Fruit fly (Drosophila melanogaster) whole organism, embryonic: ENCODE results near the gene Pka-C1.

ENCODE experiments used
- Aef1 ChIP-seq: fragments of 200-800 bp; sonication (Bioruptor generic); IDR thresholded peaks from 3 replicates; pipeline ENCODE4 v1.3.6; 2022; ENCODE audit warnings: missing biosample characterization, missing genetic modification characterization
- Awh ChIP-seq: fragments of 200-800 bp; sonication (Bioruptor generic); IDR thresholded peaks from 2 replicates; pipeline ENCODE4, ENCODE4 v1.3.6; 2022; ENCODE audit warnings: missing biosample characterization, missing genetic modification characterization
- CG10147 ChIP-seq: fragments of 200-800 bp; sonication (Bioruptor generic); optimal IDR thresholded peaks from 2 replicates; lab custom pipeline; 2019; ENCODE audit warnings: missing biosample characterization, mild to moderate bottlenecking, missing genetic modification characterization, moderate library complexity
- CG10366 ChIP-seq: fragments of 200-800 bp; sonication (Bioruptor generic); IDR thresholded peaks from 2 replicates; pipeline ENCODE4 v1.3.6; 2022; ENCODE audit warnings: missing biosample characterization, missing genetic modification characterization
- CG13894 ChIP-seq: fragments of 200-800 bp; sonication (Bioruptor generic); optimal IDR thresholded peaks from 3 replicates; lab custom pipeline; 2018; ENCODE audit warnings: missing biosample characterization, mild to moderate bottlenecking, missing genetic modification characterization, moderate library complexity
- CG14710 ChIP-seq: fragments of 200-800 bp; sonication (Bioruptor generic); optimal IDR thresholded peaks from 3 replicates; lab custom pipeline; 2019; ENCODE audit warnings: missing biosample characterization, mild to moderate bottlenecking, missing genetic modification characterization, moderate library complexity
- CG15479 ChIP-seq: fragments of 200-800 bp; sonication (Bioruptor generic); optimal IDR thresholded peaks from 3 replicates; lab custom pipeline; 2019; ENCODE audit warnings: missing biosample characterization, mild to moderate bottlenecking, missing genetic modification characterization, moderate library complexity
- CG15696 ChIP-seq: fragments of 200-800 bp; sonication (Bioruptor generic); optimal IDR thresholded peaks from 2 replicates; lab custom pipeline; 2019; ENCODE audit warnings: missing biosample characterization, mild to moderate bottlenecking, missing genetic modification characterization, moderate library complexity
- CG2889 ChIP-seq: fragments of 200-800 bp; sonication (Bioruptor generic); IDR thresholded peaks from 3 replicates; pipeline ENCODE4 v1.3.6; 2022; ENCODE audit warnings: missing biosample characterization, missing genetic modification characterization
- CG3065 ChIP-seq: fragments of 200-800 bp; sonication (Bioruptor generic); optimal IDR thresholded peaks from 2 replicates; lab custom pipeline; 2016; ENCODE audit warnings: missing biosample characterization, missing genetic modification characterization
- CG32532 ChIP-seq: fragments of 200-800 bp; sonication (Bioruptor generic); IDR thresholded peaks from 2 replicates; pipeline ENCODE4 v1.3.6; 2022; ENCODE audit warnings: missing biosample characterization, missing genetic modification characterization
- CG33213 ChIP-seq: fragments of 200-800 bp; sonication (Bioruptor generic); optimal IDR thresholded peaks from 3 replicates; lab custom pipeline; 2016; ENCODE audit warnings: missing biosample characterization, missing genetic modification characterization
- CG34422 ChIP-seq: fragments of 200-800 bp; sonication (Bioruptor generic); IDR thresholded peaks from 3 replicates; pipeline ENCODE4 v1.3.6; 2022; ENCODE audit warnings: missing biosample characterization, missing genetic modification characterization
- CG42726 ChIP-seq: fragments of 200-800 bp; sonication (Bioruptor generic); IDR thresholded peaks from 2 replicates; pipeline ENCODE4 v1.3.6; 2022; ENCODE audit warnings: missing biosample characterization, missing genetic modification characterization; ENCODE audit not compliant: partially characterized antibody
- CG4360 ChIP-seq: fragments of 200-800 bp; sonication (Bioruptor generic); IDR thresholded peaks from 2 replicates; pipeline ENCODE4 v1.3.6; 2022; ENCODE audit warnings: missing biosample characterization, missing genetic modification characterization
- CG5953 ChIP-seq: fragments of 200-800 bp; sonication (Bioruptor generic); IDR thresholded peaks from 2 replicates; pipeline ENCODE4 v1.3.6; 2022; ENCODE audit warnings: missing biosample characterization, missing genetic modification characterization
- CG6854 ChIP-seq: fragments of 200-800 bp; sonication (Bioruptor generic); optimal IDR thresholded peaks from 3 replicates; lab custom pipeline; 2017; ENCODE audit warnings: missing biosample characterization, mild to moderate bottlenecking, missing genetic modification characterization
- CG7928 ChIP-seq: fragments of 200-800 bp; sonication (Bioruptor generic); optimal IDR thresholded peaks from 2 replicates; lab custom pipeline; 2017; ENCODE audit warnings: missing biosample characterization, mild to moderate bottlenecking, missing genetic modification characterization
- CG9727 ChIP-seq: fragments of 200-800 bp; sonication (Bioruptor generic); optimal IDR thresholded peaks from 3 replicates; lab custom pipeline; 2017; ENCODE audit warnings: missing biosample characterization, mild to moderate bottlenecking, missing genetic modification characterization
- CoRest ChIP-seq: fragments of 200-800 bp; sonication (Bioruptor generic); optimal IDR thresholded peaks from 3 replicates; lab custom pipeline; 2018; ENCODE audit warnings: missing biosample characterization, mild to moderate bottlenecking, missing genetic modification characterization, moderate library complexity
- Deaf1 ChIP-seq: fragments of 200-800 bp; optimal IDR thresholded peaks from 3 replicates; lab custom pipeline; 2019; ENCODE audit warnings: missing biosample characterization, mild to moderate bottlenecking, missing genetic modification characterization, moderate library complexity
- Dip2 ChIP-seq: fragments of 200-800 bp; sonication (Bioruptor generic); IDR thresholded peaks from 2 replicates; pipeline ENCODE4 v1.3.6; 2022; ENCODE audit warnings: missing biosample characterization, missing genetic modification characterization
- Dp ChIP-seq: fragments of 200-800 bp; sonication (Bioruptor generic); optimal IDR thresholded peaks from 2 replicates; lab custom pipeline; 2018; ENCODE audit warnings: missing biosample characterization, mild to moderate bottlenecking, missing genetic modification characterization, moderate library complexity
- E2f1 ChIP-seq: fragments of 200-800 bp; sonication (Bioruptor generic); IDR thresholded peaks from 2 replicates; pipeline ENCODE4 v1.3.6; 2022; ENCODE audit warnings: missing biosample characterization, missing genetic modification characterization
- E2f2 ChIP-seq: fragments of 200-800 bp; sonication (Bioruptor generic); IDR thresholded peaks from 2 replicates; pipeline ENCODE4 v1.3.6; 2022; ENCODE audit warnings: missing biosample characterization, missing genetic modification characterization
- Ets65A ChIP-seq: fragments of 200-800 bp; sonication (Bioruptor generic); peaks from one replicate; lab custom pipeline; 2016; ENCODE audit warnings: missing biosample characterization, missing genetic modification characterization
- HmgZ ChIP-seq: fragments of 200-800 bp; sonication (Bioruptor generic); optimal IDR thresholded peaks from 2 replicates; lab custom pipeline; 2018; ENCODE audit warnings: missing biosample characterization, mild to moderate bottlenecking, missing genetic modification characterization
- Hmx ChIP-seq: fragments of 200-800 bp; sonication (Bioruptor generic); optimal IDR thresholded peaks from 2 replicates; lab custom pipeline; 2016; ENCODE audit warnings: missing biosample characterization, missing genetic modification characterization
- Kr ChIP-seq: fragments of 200-800 bp; sonication (Bioruptor generic); optimal IDR thresholded peaks from 2 replicates; lab custom pipeline; 2017; ENCODE audit warnings: missing biosample characterization, mild to moderate bottlenecking, missing genetic modification characterization
- Lhr ChIP-seq: fragments of 200-800 bp; sonication (Bioruptor generic); optimal IDR thresholded peaks from 3 replicates; lab custom pipeline; 2017; ENCODE audit warnings: mild to moderate bottlenecking, missing biosample characterization, missing genetic modification reagents, missing genetic modification characterization
- NC2β ChIP-seq: fragments of 200-800 bp; sonication (Bioruptor generic); optimal IDR thresholded peaks from 2 replicates; lab custom pipeline; 2016; ENCODE audit warnings: missing biosample characterization, missing genetic modification characterization
- Stat92E ChIP-seq, 3 experiments: fragments of >200 bp in 2 of 3; fragments of 200-800 bp in 1 of 3; sonication (Bioruptor generic) in 1 of 3; optimal IDR thresholded peaks; 2 replicates each; lab custom pipeline; 2017 to 2019; ENCODE audit warnings: missing biosample characterization in 3 of 3, missing genetic modification characterization in 3 of 3, mild to moderate bottlenecking in 1 of 3, moderate library complexity in 1 of 3
- ara ChIP-seq: fragments of 200-800 bp; sonication (Bioruptor generic); IDR thresholded peaks from 2 replicates; pipeline ENCODE4 v1.3.6; 2022; ENCODE audit warnings: missing biosample characterization, missing genetic modification characterization
- bowl ChIP-seq: fragments of 200-800 bp; sonication (Bioruptor generic); IDR thresholded peaks from 2 replicates; pipeline ENCODE4 v1.3.6; 2022; ENCODE audit warnings: missing biosample characterization, missing genetic modification characterization
- dm ChIP-seq: fragments of 200-800 bp; sonication (Bioruptor generic); optimal IDR thresholded peaks from 3 replicates; lab custom pipeline; 2016; ENCODE audit warnings: missing biosample characterization, missing genetic modification characterization
- dmrt11E ChIP-seq: fragments of 200-800 bp; sonication (Bioruptor generic); optimal IDR thresholded peaks from 3 replicates; lab custom pipeline; 2018; ENCODE audit warnings: missing biosample characterization, mild to moderate bottlenecking, missing genetic modification characterization, moderate library complexity
- gro ChIP-seq: fragments of 200-800 bp; sonication (Bioruptor generic); optimal IDR thresholded peaks from 2 replicates; lab custom pipeline; 2016; ENCODE audit warnings: missing biosample characterization, missing genetic modification characterization
- maf-S ChIP-seq: fragments of 200-800 bp; sonication (Bioruptor generic); optimal IDR thresholded peaks from 2 replicates; lab custom pipeline; 2016; ENCODE audit warnings: missing biosample characterization, missing genetic modification characterization
- mld ChIP-seq: fragments of 200-800 bp; sonication (Bioruptor generic); IDR thresholded peaks from 3 replicates; pipeline ENCODE4 v1.3.6; 2022; ENCODE audit warnings: missing biosample characterization, missing genetic modification characterization; ENCODE audit not compliant: partially characterized antibody
- nom ChIP-seq: fragments of 200-800 bp; sonication (Bioruptor generic); optimal IDR thresholded peaks from 2 replicates; lab custom pipeline; 2017; ENCODE audit warnings: missing biosample characterization, missing genetic modification characterization, mild to moderate bottlenecking, moderate library complexity, missing genetic modification reagents
- p53 ChIP-seq: fragments of 200-800 bp; sonication (Bioruptor generic); optimal IDR thresholded peaks from 2 replicates; lab custom pipeline; 2016; ENCODE audit warnings: missing biosample characterization, missing genetic modification characterization
- pita ChIP-seq: fragments of 200-800 bp; sonication (Bioruptor generic); optimal IDR thresholded peaks from 2 replicates; lab custom pipeline; 2017; ENCODE audit warnings: missing biosample characterization, mild to moderate bottlenecking, missing genetic modification characterization
- salm ChIP-seq: fragments of 200-800 bp; sonication (Bioruptor generic); optimal IDR thresholded peaks from 2 replicates; lab custom pipeline; 2018; ENCODE audit warnings: missing biosample characterization, mild to moderate bottlenecking, missing genetic modification characterization
- scrt ChIP-seq: fragments of 200-800 bp; sonication (Bioruptor generic); optimal IDR thresholded peaks from 2 replicates; lab custom pipeline; 2018; ENCODE audit warnings: missing biosample characterization, mild to moderate bottlenecking, missing genetic modification characterization, moderate library complexity
- twi ChIP-seq: fragments of 200-800 bp; optimal IDR thresholded peaks from 2 replicates; lab custom pipeline; 2019; ENCODE audit warnings: missing biosample characterization, mild to moderate bottlenecking, missing genetic modification characterization, moderate library complexity
- vfl ChIP-seq: fragments of 200-800 bp; sonication (Bioruptor generic); optimal IDR thresholded peaks from 2 replicates; lab custom pipeline; 2016; ENCODE audit warnings: missing biosample characterization, missing genetic modification characterization

Pka-C1 gene

dm6 chr2L:9657269-9658191 is 41.6 kb downstream of the Pka-C1 start (continued):
- no peak for TF ChIP-seq salm (tag; lab: Kevin White, UChicago)
- no peak for TF ChIP-seq CG7928
- TF ChIP-seq Kr, result no peak
- TF ChIP-seq p53 (GFP tag; lab: Kevin White, UChicago), result no peak
- TF ChIP-seq Stat92E (GFP tag; optimal IDR thresholded peaks at IDR 0.05; lab: Kevin White, UChicago), result no peak
- TF ChIP-seq maf-S (GFP tag; lab: Kevin White, UChicago), result no peak
- no peak for TF ChIP-seq Ets65A (GFP tag; lab: Kevin White, UChicago)
- TF ChIP-seq CG6854 (GFP tag; lab: Kevin White, UChicago), result no peak
- no peak for TF ChIP-seq CG15479 (GFP tag; lab: Kevin White, UChicago)
- TF ChIP-seq Hmx, result no peak
- TF ChIP-seq E2f2 (GFP tag; lab: Robert Waterston, UW), result 0 out of 2 replicates have a peak, but pooled peaks have one; percentile 16
- TF ChIP-seq Deaf1, result no peak
- no peak for TF ChIP-seq CoRest (tag; lab: Kevin White, UChicago)
- TF ChIP-seq Lhr (GFP tag; lab: Kevin White, UChicago), result no peak
- TF ChIP-seq nom (GFP tag; lab: Kevin White, UChicago), result no peak
- peak; percentile 88 for TF ChIP-seq scrt (GFP tag; lab: Kevin White, UChicago)
- peak; percentile 14 for TF ChIP-seq CG13894 (tag; lab: Kevin White, UChicago)
- TF ChIP-seq CG10366, result no peak
- TF ChIP-seq Awh (GFP tag; lab: Robert Waterston, UW), result no peak
- no peak for TF ChIP-seq CG15696 (tag; lab: Kevin White, UChicago)
- TF ChIP-seq mld (GFP tag; lab: Robert Waterston, UW), result no peak
- TF ChIP-seq CG32532 (GFP tag; lab: Robert Waterston, UW), result 0 out of 2 replicates have a peak, but pooled peaks have one; percentile 9
- peak; percentile 18 for TF ChIP-seq pita (GFP tag; lab: Kevin White, UChicago)

DNA sequence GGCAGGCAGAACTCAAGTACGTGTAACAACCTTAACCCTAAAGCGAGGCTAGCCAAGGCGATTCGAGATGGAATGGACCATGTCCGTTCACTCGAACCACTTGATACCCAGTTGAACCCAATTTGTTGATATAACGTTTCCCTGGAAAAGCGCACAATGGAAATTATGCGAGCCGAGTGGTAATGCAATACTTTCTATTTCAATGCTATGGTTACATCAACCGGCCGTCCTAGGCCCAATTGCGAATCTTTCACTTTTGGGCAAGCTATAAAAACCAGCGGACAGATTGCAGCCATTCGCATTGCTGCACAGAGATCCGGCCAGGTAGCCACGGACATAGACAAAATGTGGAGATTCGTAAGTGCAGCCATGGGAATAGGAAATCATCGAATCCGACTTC is 42.8 kb downstream of the Pka-C1 start, which contains the start of gene CG33299:
Gene CG33299, plus strand, starts transcription at position 301 of the 400 bp plus-strand sequence.
- TF ChIP-seq twi (tag; lab: Kevin White, UChicago) (no peak), HmgZ (tag; lab: Kevin White, UChicago) (no peak), gro (GFP tag; lab: Kevin White, UChicago) (no peak), vfl (GFP tag; lab: Kevin White, UChicago) (no peak), CG42726 (no peak), Dip2 (no peak), Dp (GFP tag; lab: Kevin White, UChicago) (no peak), ara (GFP tag; lab: Robert Waterston, UW) (no peak)

DNA sequence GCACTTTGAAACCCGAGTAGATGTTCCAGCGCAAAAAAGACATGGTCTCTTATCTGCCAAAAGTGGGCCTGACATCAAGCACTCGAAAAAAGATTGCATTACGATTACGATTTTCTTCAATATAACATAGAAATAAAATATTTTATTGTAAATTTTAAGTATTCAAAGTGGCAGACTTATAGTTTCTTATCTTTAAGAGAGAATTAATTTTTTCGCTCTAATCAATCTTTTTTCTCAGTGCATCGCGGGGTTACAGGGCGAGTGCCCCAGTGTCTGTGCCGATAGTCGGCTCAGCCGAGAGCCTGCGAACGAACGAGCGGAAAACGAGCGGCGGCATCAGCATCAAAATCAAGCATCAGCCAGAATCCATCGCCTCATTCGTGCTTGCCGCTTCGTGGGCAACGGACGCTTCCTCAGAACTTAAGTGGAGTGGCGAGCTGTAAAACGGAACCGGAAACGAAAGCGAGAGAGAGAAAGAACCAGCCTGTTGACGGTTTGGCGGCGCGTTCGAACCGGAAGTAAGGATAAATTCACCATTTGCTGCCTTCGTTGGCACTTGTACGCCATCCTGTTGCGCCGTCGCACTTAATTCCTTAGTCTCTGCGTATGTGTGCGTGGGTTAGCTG is 65.2 kb downstream of the Pka-C1 start, which contains the start of gene Apoltp:
Gene Apoltp, plus strand, starts transcription at position 369 of the 626 bp plus-strand sequence.
- TF ChIP-seq Aef1 (GFP tag; lab: Robert Waterston, UW) (peak; percentile 61), E2f1 (GFP tag; lab: Robert Waterston, UW) (peak; percentile 60), dmrt11E (tag; lab: Kevin White, UChicago) (peak; percentile 23), NC2β (GFP tag; lab: Kevin White, UChicago) (no peak), CG10147 (GFP tag; lab: Kevin White, UChicago) (no peak), CG34422 (GFP tag; lab: Robert Waterston, UW) (peak; percentile 52; the same call in 1 of the 3 replicates), CG9727 (GFP tag; lab: Kevin White, UChicago) (peak; percentile 77), dm (GFP tag; lab: Kevin White, UChicago) (no peak), bowl (GFP tag; lab: Robert Waterston, UW) (0 out of 2 replicates have a peak, but pooled peaks have one; percentile 8), CG2889 (GFP tag; lab: Robert Waterston, UW) (peak; percentile 45; the same call in 1 of the 3 replicates), CG3065 (GFP tag; lab: Kevin White, UChicago) (no peak), CG14710 (tag; lab: Kevin White, UChicago) (no peak), CG33213 (GFP tag; lab: Kevin White, UChicago) (no peak), CG5953 (GFP tag; lab: Robert Waterston, UW) (peak; percentile 57), CG4360 (no peak)
